Worm (Caenorhabditis elegans): ENCODE data around the gene F43H9.3.
A peak's percentile ranks its signal among the peaks of the same experiment; 100 is the strongest.

F43H9.3 gene

DNA sequence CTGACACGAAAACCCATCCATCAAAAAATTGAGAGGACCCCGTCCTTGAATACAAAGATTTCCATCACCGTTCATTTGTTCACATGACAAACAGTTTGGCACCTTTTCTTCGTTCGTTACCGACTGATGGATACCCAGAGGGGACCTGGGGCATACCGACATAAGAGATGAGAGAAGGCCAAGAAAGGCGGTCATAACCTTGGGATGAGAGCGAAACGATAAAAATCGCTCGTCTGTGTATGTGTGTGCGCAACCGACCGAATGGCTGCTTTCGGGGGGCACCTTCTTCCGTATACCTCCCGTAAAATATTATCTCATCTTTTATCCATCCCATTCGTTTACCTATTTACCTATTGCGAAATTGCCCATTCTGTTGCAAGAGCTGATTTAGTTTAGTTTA is 20.2 kb upstream of the F43H9.3 start (continued):
- TF ChIP-seq ets-5 (GFP tag; IDR thresholded peaks at IDR 0.05), result no peak
- TF ChIP-seq tbx-2 (tag; optimal IDR thresholded peaks at IDR 0.05), result no peak
- no peak for TF ChIP-seq nhr-28 (tag; optimal IDR thresholded peaks at IDR 0.05)
- TF ChIP-seq blmp-1 (tag; optimal IDR thresholded peaks at IDR 0.05), result peak; percentile 68
- no peak for TF ChIP-seq unc-130 (tag; optimal IDR thresholded peaks at IDR 0.05)
- 0 out of 2 replicates have a peak, but pooled peaks have one; percentile 7 for TF ChIP-seq grh-1 (GFP tag; IDR thresholded peaks at IDR 0.05)
- TF ChIP-seq efl-3 (GFP tag; optimal IDR thresholded peaks at IDR 0.05), result no peak
- no peak for TF ChIP-seq nhr-11 (tag; optimal IDR thresholded peaks at IDR 0.05)
- no peak for TF ChIP-seq snpc-4 (tag; optimal IDR thresholded peaks at IDR 0.05)
- no peak for TF ChIP-seq vab-15 (tag; optimal IDR thresholded peaks at IDR 0.05)
- TF ChIP-seq lin-14 (GFP tag; optimal IDR thresholded peaks at IDR 0.05), result peak; percentile 61
- no peak for TF ChIP-seq fkh-10 (GFP tag; optimal IDR thresholded peaks at IDR 0.05)
- TF ChIP-seq nhr-85 (tag), result peak; percentile 84

DNA sequence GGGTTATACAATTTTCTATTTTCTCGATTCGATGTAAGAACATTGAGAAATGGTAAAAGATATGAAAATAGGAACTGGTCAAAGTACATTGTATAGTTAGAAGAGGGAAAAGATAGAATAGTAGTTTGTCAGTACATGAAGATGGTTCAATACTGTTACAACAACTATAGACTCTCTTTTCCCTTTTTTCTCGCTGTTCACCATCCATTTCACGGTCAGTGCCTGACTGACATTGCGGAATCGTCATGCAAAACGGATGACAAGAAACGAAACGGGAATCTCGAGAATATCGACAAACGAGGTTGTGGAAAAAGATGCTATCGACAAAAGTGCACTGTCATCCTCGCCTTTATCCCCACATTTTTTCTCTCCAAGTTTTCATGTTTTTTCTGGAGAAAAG is 18.9 kb upstream of the F43H9.3 start:
- TF ChIP-seq nhr-20 (tag; optimal IDR thresholded peaks at IDR 0.05), result peak; percentile 35
- TF ChIP-seq ces-1 (GFP tag; optimal IDR thresholded peaks at IDR 0.05), result no peak
- no peak for TF ChIP-seq sox-4 (tag; optimal IDR thresholded peaks at IDR 0.05)
- TF ChIP-seq zip-4 (GFP tag; optimal IDR thresholded peaks at IDR 0.05), result no peak
- no peak for TF ChIP-seq mef-2 (tag; optimal IDR thresholded peaks at IDR 0.05)
- TF ChIP-seq blmp-1 (tag; optimal IDR thresholded peaks at IDR 0.05), result peak; percentile 92
- no peak for TF ChIP-seq vab-15 (tag; optimal IDR thresholded peaks at IDR 0.05)
- TF ChIP-seq aha-1 (tag; optimal IDR thresholded peaks at IDR 0.05), result no peak
- no peak for TF ChIP-seq lin-15B (tag; optimal IDR thresholded peaks at IDR 0.05)
- TF ChIP-seq swsn-7 (tag; optimal IDR thresholded peaks at IDR 0.05), result no peak
- no peak for TF ChIP-seq ztf-4 (tag; optimal IDR thresholded peaks at IDR 0.05)
- no peak for TF ChIP-seq nhr-12 (tag; optimal IDR thresholded peaks at IDR 0.05)
- no peak for TF ChIP-seq efl-1 (optimal IDR thresholded peaks at IDR 0.05)
- TF ChIP-seq efl-1 (GFP tag; optimal IDR thresholded peaks at IDR 0.05 in 1 of 2), result peak in 1 of 2 experiments; percentile 41
- TF ChIP-seq xbp-1 (tag; optimal IDR thresholded peaks at IDR 0.05), result no peak
- peak; percentile 38 for TF ChIP-seq mep-1 (tag; optimal IDR thresholded peaks at IDR 0.05)
- no peak for TF ChIP-seq snpc-4 (tag; optimal IDR thresholded peaks at IDR 0.05)
- no peak for TF ChIP-seq hlh-4 (tag; optimal IDR thresholded peaks at IDR 0.05)
- no peak for TF ChIP-seq mab-9 (GFP tag; IDR thresholded peaks at IDR 0.05)
- no peak for TF ChIP-seq dsc-1 (tag; optimal IDR thresholded peaks at IDR 0.05)
- peak; percentile 15 for TF ChIP-seq nhr-71 (tag; optimal IDR thresholded peaks at IDR 0.05)
- no peak for TF ChIP-seq nhr-19 (GFP tag; conservative IDR thresholded peaks at IDR 0.05)
- peak in 2 of 6 experiments; percentile 33 to 36 for TF ChIP-seq elt-3 (tag; optimal IDR thresholded peaks at IDR 0.05)
- no peak for TF ChIP-seq unc-30 (tag; optimal IDR thresholded peaks at IDR 0.05)
- no peak for TF ChIP-seq unc-98 (GFP tag; IDR thresholded peaks at IDR 0.05)
- TF ChIP-seq nhr-90 (tag; optimal IDR thresholded peaks at IDR 0.05; ENCODE audit: poor library complexity), result no peak
- TF ChIP-seq mdl-1 (tag; optimal IDR thresholded peaks at IDR 0.05), result no peak
- TF ChIP-seq unc-62 (GFP tag; optimal IDR thresholded peaks at IDR 0.05), result no peak
- TF ChIP-seq jun-1 (tag; optimal IDR thresholded peaks at IDR 0.05), result no peak
- no peak for TF ChIP-seq zag-1 (tag; optimal IDR thresholded peaks at IDR 0.05)
- TF ChIP-seq irx-1 (tag; optimal IDR thresholded peaks at IDR 0.05), result no peak
- TF ChIP-seq lin-35 (GFP tag; optimal IDR thresholded peaks at IDR 0.05), result no peak
- TF ChIP-seq tbx-2 (tag; optimal IDR thresholded peaks at IDR 0.05), result no peak
- TF ChIP-seq fkh-4 (tag; optimal IDR thresholded peaks at IDR 0.05; ENCODE audit: borderline replicate concordance), result no peak
- TF ChIP-seq isw-1 (GFP tag; IDR thresholded peaks at IDR 0.05), result no peak
- TF ChIP-seq ztf-11 (tag; optimal IDR thresholded peaks at IDR 0.05), result no peak
- no peak for TF ChIP-seq skn-1 (tag; optimal IDR thresholded peaks at IDR 0.05)
- TF ChIP-seq nhr-11 (tag; optimal IDR thresholded peaks at IDR 0.05), result no peak
- no peak for TF ChIP-seq pqm-1 (tag; optimal IDR thresholded peaks at IDR 0.05)
- TF ChIP-seq C16A3.4 (tag; optimal IDR thresholded peaks at IDR 0.05), result no peak
- no peak for TF ChIP-seq nhr-84 (tag; optimal IDR thresholded peaks at IDR 0.05)
- no peak for TF ChIP-seq lin-39 (tag; optimal IDR thresholded peaks at IDR 0.05)
- no peak for TF ChIP-seq nhr-85 (tag)
- TF ChIP-seq hlh-17 (GFP tag; optimal IDR thresholded peaks at IDR 0.05; ENCODE audit: borderline replicate concordance), result no peak
- TF ChIP-seq lin-13 (GFP tag; optimal IDR thresholded peaks at IDR 0.05), result no peak
- TF ChIP-seq efl-3 (GFP tag; optimal IDR thresholded peaks at IDR 0.05), result no peak

All from whole organism, L1 larva.